Worm (Caenorhabditis elegans) whole organism, early embryonic: ENCODE results near the gene C06H2.7.

Source experiments
- aly-1 ChIP-seq: sonication (generic microtip); optimal IDR thresholded peaks from 2 replicates; lab custom pipeline; 2016; ENCODE audit warnings: missing genetic modification characterization, missing compliant biosample characterization
- ama-1 ChIP-seq: fragments of 150-350 bp; optimal IDR thresholded peaks from 2 replicates; lab custom pipeline; 2014
- flt-1 ChIP-seq: fragments of 200-800 bp; sonication (Bioruptor generic); IDR thresholded peaks from 2 replicates; pipeline ENCODE4 v1.3.6; 2022; ENCODE audit warnings: missing genetic modification characterization, missing compliant biosample characterization
- hnd-1 ChIP-seq: sonication (generic microtip); optimal IDR thresholded peaks from 2 replicates; lab custom pipeline; 2016; ENCODE audit warnings: missing genetic modification characterization, missing compliant biosample characterization
- tbx-11 ChIP-seq: fragments of 200-800 bp; sonication (Bioruptor generic); IDR thresholded peaks from 2 replicates; pipeline ENCODE4 v1.3.6; 2022; ENCODE audit warnings: missing genetic modification characterization, missing compliant biosample characterization

DNA sequence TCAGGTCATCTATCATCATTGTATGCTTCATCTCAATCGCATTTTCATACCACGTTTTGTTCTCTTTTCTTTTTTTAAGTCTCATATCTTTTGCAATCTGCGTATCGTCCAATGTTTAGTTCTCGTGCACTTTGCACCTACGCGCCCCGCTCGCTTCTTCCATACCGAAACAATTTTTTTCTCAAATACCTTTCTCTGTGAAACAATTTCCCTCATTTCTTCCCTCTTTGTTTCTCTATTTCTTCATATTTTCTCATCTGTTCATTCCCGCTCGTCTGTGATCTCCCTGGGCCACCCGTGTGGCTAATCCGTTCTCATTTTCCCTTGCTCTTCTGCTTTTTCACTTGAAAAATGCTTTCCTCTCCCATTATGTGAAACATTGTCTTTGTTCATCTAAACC, 4.3 kb downstream of the C06H2.7 start:
- TF ChIP-seq flt-1 (GFP tag; lab: Robert Waterston, UW) (no peak), ama-1 (lab: Kevin White, UChicago) (no peak), tbx-11 (GFP tag; lab: Robert Waterston, UW) (no peak), hnd-1 (tag; lab: Kevin White, UChicago) (no peak), aly-1 (no peak)
